Fruit fly (Drosophila melanogaster): ENCODE measurements around the gene CG15546.

CG15546 gene

DNA sequence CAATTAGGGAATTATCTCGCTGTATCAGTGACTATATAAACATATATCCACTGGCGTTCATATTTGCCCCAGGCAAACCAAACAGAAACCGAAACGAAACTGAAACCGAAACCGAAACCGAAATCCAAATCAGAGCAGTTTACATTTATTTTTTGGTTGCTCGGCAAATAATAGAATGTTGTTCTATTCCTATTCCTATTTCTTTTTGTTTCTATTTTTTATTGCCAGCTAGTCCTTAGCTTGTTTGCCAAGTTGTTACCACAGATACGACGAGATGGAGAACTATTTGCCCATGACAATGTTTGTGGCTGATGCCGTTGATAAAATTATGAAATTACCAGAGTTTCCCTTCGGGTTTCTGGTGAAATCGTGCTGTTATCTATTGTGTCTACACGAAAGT, 42.9 kb upstream of the CG15546 start (continued):
- TF ChIP-seq ap (GFP tag; IDR thresholded peaks at IDR 0.05) (no peak), grn (GFP tag; optimal IDR thresholded peaks at IDR 0.05) (peak; percentile 30), ash1 (GFP tag; optimal IDR thresholded peaks at IDR 0.05) (no peak), pita (GFP tag; optimal IDR thresholded peaks at IDR 0.05) (no peak), CG8089 (GFP tag; optimal IDR thresholded peaks at IDR 0.05) (no peak), CG9727 (GFP tag; optimal IDR thresholded peaks at IDR 0.05) (peak; percentile 21), Xrp1 (GFP tag; IDR thresholded peaks at IDR 0.05) (peak; percentile 46), zf30C (GFP tag; optimal IDR thresholded peaks at IDR 0.05) (no peak), Dek (tag; optimal IDR thresholded peaks at IDR 0.05) (no peak), ind (GFP tag; optimal IDR thresholded peaks at IDR 0.05) (no peak), org-1 (GFP tag; optimal IDR thresholded peaks at IDR 0.05) (no peak), gfzf (GFP tag; optimal IDR thresholded peaks at IDR 0.05) (no peak), CG2889 (GFP tag; IDR thresholded peaks at IDR 0.05) (no peak), prd (optimal IDR thresholded peaks at IDR 0.05) (no peak), prd (GFP tag; IDR thresholded peaks at IDR 0.05) (no peak), ara (GFP tag; IDR thresholded peaks at IDR 0.05) (no peak; the same call in 1 of the 2 replicates), fd96Cb (tag; optimal IDR thresholded peaks at IDR 0.05) (no peak), onecut (GFP tag; IDR thresholded peaks at IDR 0.05) (no peak), Lpt (GFP tag; optimal IDR thresholded peaks at IDR 0.05) (no peak), yki (optimal IDR thresholded peaks at IDR 0.05) (no peak), CG18599 (GFP tag; optimal IDR thresholded peaks at IDR 0.05) (no peak), CG5180 (GFP tag; optimal IDR thresholded peaks at IDR 0.05) (peak; percentile 0), wek (GFP tag; optimal IDR thresholded peaks at IDR 0.05) (peak; percentile 45), ac (GFP tag; optimal IDR thresholded peaks at IDR 0.05) (peak; percentile 68), CG14667 (GFP tag; IDR thresholded peaks at IDR 0.05) (no peak), Nf-YA (GFP tag; IDR thresholded peaks at IDR 0.05) (no peak), emc (GFP tag; optimal IDR thresholded peaks at IDR 0.05) (no peak), Oli (tag; optimal IDR thresholded peaks at IDR 0.05) (no peak), nau (GFP tag; optimal IDR thresholded peaks at IDR 0.05) (peak; percentile 16), CG12071 (GFP tag; optimal IDR thresholded peaks at IDR 0.05) (no peak), Adf1 (GFP tag; IDR thresholded peaks at IDR 0.05) (no peak), Doc2 (GFP tag; IDR thresholded peaks at IDR 0.05) (no peak), Ets97D (GFP tag; optimal IDR thresholded peaks at IDR 0.05) (no peak), CG10209 (GFP tag; optimal IDR thresholded peaks at IDR 0.05) (peak; percentile 49), ftz-f1 (GFP tag; optimal IDR thresholded peaks at IDR 0.05) (no peak), CG15479 (GFP tag; optimal IDR thresholded peaks at IDR 0.05) (peak; percentile 40), CG7839 (tag; optimal IDR thresholded peaks at IDR 0.05) (no peak), CG14441 (GFP tag; IDR thresholded peaks at IDR 0.05) (no peak), Sin3A (optimal IDR thresholded peaks at IDR 0.05) (no peak), tll (GFP tag; optimal IDR thresholded peaks at IDR 0.05) (peak in 1 of 2 experiments; percentile 38), CG1529 (GFP tag; optimal IDR thresholded peaks at IDR 0.05) (peak; percentile 31), trem (tag; optimal IDR thresholded peaks at IDR 0.05) (no peak), Hsf (GFP tag; optimal IDR thresholded peaks at IDR 0.05) (no peak), Optix (GFP tag; IDR thresholded peaks at IDR 0.05) (no peak), en (GFP tag; optimal IDR thresholded peaks at IDR 0.05) (no peak), CG2202 (tag; optimal IDR thresholded peaks at IDR 0.05) (peak; percentile 53), CG7745 (tag; optimal IDR thresholded peaks at IDR 0.05) (peak; percentile 53), Side (GFP tag; optimal IDR thresholded peaks at IDR 0.05) (no peak), CG3163 (GFP tag; optimal IDR thresholded peaks at IDR 0.05) (no peak), D (optimal IDR thresholded peaks at IDR 0.05) (no peak), D (GFP tag; optimal IDR thresholded peaks at IDR 0.05) (no peak), sd (tag; optimal IDR thresholded peaks at IDR 0.05) (no peak), knrl (GFP tag; IDR thresholded peaks at IDR 0.05; ENCODE audit: partially characterized antibody) (no peak)
